Fruit fly (Drosophila melanogaster): ENCODE measurements around the gene ACXD.
A peak's percentile ranks its signal among the peaks of the same experiment; 100 is the strongest.

The ACXD gene

dm6 chr3L:2273392-2273791, 36.0 kb downstream of the ACXD start:
- TF ChIP-seq CrebB (tag; optimal IDR thresholded peaks at IDR 0.05) (no peak), CG1832 (GFP tag; optimal IDR thresholded peaks at IDR 0.05) (no peak), CG16779 (GFP tag; IDR thresholded peaks at IDR 0.05) (no peak), amos (GFP tag; IDR thresholded peaks at IDR 0.05; ENCODE audit: partially characterized antibody) (peak; percentile 46; the same call in 1 of the 2 replicates), Bdp1 (GFP tag; optimal IDR thresholded peaks at IDR 0.05) (peak; percentile 22)

DNA sequence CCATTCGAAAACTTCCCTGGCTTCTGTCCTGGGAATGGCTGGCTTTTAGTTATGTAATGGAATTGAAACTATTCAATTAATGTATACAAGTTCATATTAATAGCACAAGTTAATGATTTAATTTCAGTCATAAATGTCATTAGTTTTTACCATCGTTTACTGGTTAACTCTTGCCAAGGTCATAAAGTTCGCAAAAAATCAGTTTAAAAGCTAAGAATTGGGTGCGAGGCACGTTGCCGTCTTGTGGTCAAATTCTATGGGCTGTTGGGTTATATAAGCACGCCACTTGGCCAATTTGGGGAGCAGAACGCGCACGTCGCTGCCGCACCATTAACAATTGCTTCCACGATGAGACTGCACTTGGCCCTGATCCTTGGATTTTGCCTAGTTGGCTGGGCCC, 38.8 kb downstream of the ACXD start, which contains the start of gene yellow-g2:
Gene yellow-g2 (plus strand): TSS at position 301 of the 400 bp plus-strand sequence.
- TF ChIP-seq ham (GFP tag; IDR thresholded peaks at IDR 0.05) (no peak), Bteb2 (GFP tag; optimal IDR thresholded peaks at IDR 0.05) (no peak), scrt (GFP tag; optimal IDR thresholded peaks at IDR 0.05) (no peak), CG14667 (GFP tag; IDR thresholded peaks at IDR 0.05) (no peak), Vsx1 (GFP tag; optimal IDR thresholded peaks at IDR 0.05) (no peak), PHDP (tag; optimal IDR thresholded peaks at IDR 0.05) (no peak), gsb (GFP tag; IDR thresholded peaks at IDR 0.05) (no peak), pzg (GFP tag; optimal IDR thresholded peaks at IDR 0.05) (no peak), kni (GFP tag; optimal IDR thresholded peaks at IDR 0.05) (no peak), psq (GFP tag; optimal IDR thresholded peaks at IDR 0.05) (no peak)

- no peak for TF ChIP-seq CG6765 (GFP tag; optimal IDR thresholded peaks at IDR 0.05)
- peak; percentile 99 for TF ChIP-seq CG31224 (GFP tag; IDR thresholded peaks at IDR 0.05)
- TF ChIP-seq gro (GFP tag; optimal IDR thresholded peaks at IDR 0.05): no peak
- TF ChIP-seq Trl (optimal IDR thresholded peaks at IDR 0.05): peak; percentile 4 to 38
- no peak for TF ChIP-seq Trl (GFP tag; optimal IDR thresholded peaks at IDR 0.05)
- peak; percentile 4 for TF ChIP-seq abd-A (tag; optimal IDR thresholded peaks at IDR 0.05)
- no peak for TF ChIP-seq CG6689 (GFP tag; IDR thresholded peaks at IDR 0.05)
- TF ChIP-seq Adf1 (GFP tag; IDR thresholded peaks at IDR 0.05): peak; percentile 88
- no peak for TF ChIP-seq Oli (tag; optimal IDR thresholded peaks at IDR 0.05)
- TF ChIP-seq CG13287 (GFP tag; IDR thresholded peaks at IDR 0.05; ENCODE audit: partially characterized antibody): peak; percentile 17; the same call in 1 of the 2 replicates
- TF ChIP-seq pnt (GFP tag; optimal IDR thresholded peaks at IDR 0.05): no peak
- 0 out of 4 replicates have a peak, but pooled peaks have one; percentile 51 for TF ChIP-seq chinmo (GFP tag; IDR thresholded peaks at IDR 0.05; ENCODE audit: partially characterized antibody)
- 0 out of 2 replicates have a peak, but pooled peaks have one; percentile 29 for TF ChIP-seq unc-4 (GFP tag; IDR thresholded peaks at IDR 0.05; ENCODE audit: partially characterized antibody)
- TF ChIP-seq Deaf1 (tag; optimal IDR thresholded peaks at IDR 0.05): peak; percentile 88
- no peak for TF ChIP-seq Med (GFP tag)
- peak in 1 of 2 experiments; percentile 69 for TF ChIP-seq crp (GFP tag; optimal IDR thresholded peaks at IDR 0.05)
- peak; percentile 100 for TF ChIP-seq scrt (GFP tag; optimal IDR thresholded peaks at IDR 0.05)
- no peak for TF ChIP-seq D19B (GFP tag; optimal IDR thresholded peaks at IDR 0.05)
Observed at dm6 chr3L:2282506-2282905, 45.1 kb downstream of the ACXD start, which contains the start of gene MsR2. Gene MsR2, plus strand, starts transcription at chr3L:2282883.
